Fruit fly (Drosophila melanogaster) whole organism, adult: Measurements from ENCODE around the gene comm.

Experiments used
- CG11617 ChIP-seq: fragments of 200-800 bp; sonication (Bioruptor generic); optimal IDR thresholded peaks from 2 replicates; lab custom pipeline; 2017; ENCODE audit warnings: mild to moderate bottlenecking, missing biosample characterization, missing genetic modification reagents, missing genetic modification characterization
- CG14711 ChIP-seq: fragments of 200-800 bp; sonication (Bioruptor generic); optimal IDR thresholded peaks from 2 replicates; lab custom pipeline; 2018; ENCODE audit warnings: missing biosample characterization, mild to moderate bottlenecking, missing genetic modification characterization, moderate library complexity
- CG5204 ChIP-seq: fragments of 200-800 bp; sonication (Bioruptor generic); optimal IDR thresholded peaks from 2 replicates; lab custom pipeline; 2016; ENCODE audit warnings: missing biosample characterization, missing genetic modification characterization
- CG7045 ChIP-seq: fragments of 200-800 bp; sonication (Bioruptor generic); optimal IDR thresholded peaks from 2 replicates; lab custom pipeline; 2017; ENCODE audit warnings: missing biosample characterization, mild to moderate bottlenecking, missing genetic modification characterization
- Clk ChIP-seq: fragments of 200-800 bp; sonication (Bioruptor generic); optimal IDR thresholded peaks from 2 replicates; lab custom pipeline; 2017; ENCODE audit warnings: missing biosample characterization, missing genetic modification characterization
- Crg-1 ChIP-seq: fragments of 200-800 bp; sonication (Bioruptor generic); optimal IDR thresholded peaks from 2 replicates; lab custom pipeline; 2016; ENCODE audit warnings: missing biosample characterization, missing genetic modification characterization
- bab1 ChIP-seq: fragments of 200-800 bp; sonication (Bioruptor generic); optimal IDR thresholded peaks from 3 replicates; lab custom pipeline; 2019; ENCODE audit warnings: missing biosample characterization, mild to moderate bottlenecking, missing genetic modification characterization, moderate library complexity
- cnc ChIP-seq, 2 experiments: fragments of >200 bp; optimal IDR thresholded peaks; 2 replicates each; lab custom pipeline; 2017
- kay ChIP-seq: fragments of 200-800 bp; sonication (Bioruptor generic); peaks from one replicate; lab custom pipeline; 2016; ENCODE audit warnings: missing biosample characterization, missing genetic modification characterization, borderline replicate concordance
- ovo ChIP-seq: fragments of 200-800 bp; sonication (Bioruptor generic); optimal IDR thresholded peaks from 2 replicates; lab custom pipeline; 2016; ENCODE audit warnings: missing biosample characterization, missing genetic modification characterization
- toe ChIP-seq: fragments of 200-800 bp; sonication (Bioruptor generic); optimal IDR thresholded peaks from 2 replicates; lab custom pipeline; 2016; ENCODE audit warnings: missing biosample characterization, missing genetic modification characterization

DNA sequence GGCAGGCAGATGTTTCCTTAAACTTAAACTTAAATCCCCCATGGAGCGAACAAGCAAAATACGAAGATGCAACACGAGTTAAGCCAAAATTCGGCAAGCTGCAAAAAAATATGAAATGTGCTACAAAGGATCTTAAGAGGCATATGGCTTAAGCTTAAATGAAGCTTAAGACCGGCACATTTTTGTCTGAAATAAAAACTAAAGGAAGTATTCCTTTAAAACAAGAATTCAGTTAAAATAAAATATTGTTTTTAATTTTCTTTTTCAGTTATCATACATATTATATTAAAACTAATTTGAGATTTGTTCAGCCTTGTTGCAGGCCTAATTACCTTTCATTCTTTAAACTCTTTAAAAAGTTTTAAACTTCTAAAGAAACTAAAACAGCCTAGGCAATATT lies 33.7 kb upstream of the comm start:
- TF ChIP-seq kay (GFP tag; lab: Kevin White, UChicago) (no peak), CG7045 (no peak), bab1 (GFP tag; lab: Kevin White, UChicago) (no peak), CG11617 (no peak), CG5204 (GFP tag; lab: Kevin White, UChicago) (no peak), Clk (GFP tag; lab: Kevin White, UChicago) (no peak), CG14711 (tag; lab: Kevin White, UChicago) (no peak), toe (GFP tag; lab: Kevin White, UChicago) (no peak), Crg-1 (GFP tag; lab: Kevin White, UChicago) (no peak), ovo (GFP tag; lab: Kevin White, UChicago) (no peak), cnc (optimal IDR thresholded peaks at IDR 0.05; lab: Kevin White, UChicago) (no peak)
